Fruit fly (Drosophila melanogaster) whole organism, wandering third instar larva: Measurements from ENCODE around the gene Phf7.
"Not testable (repeated sequence)": the region's sequence is repeated elsewhere in the genome, so short reads cannot be mapped to it uniquely, and the experiment has no call there.

ENCODE experiments used
- Abd-B ChIP-seq: fragments of >200 bp; optimal IDR thresholded peaks from 2 replicates; lab custom pipeline; 2017; ENCODE audit warnings: missing biosample characterization, missing genetic modification characterization
- CG32264 ChIP-seq: fragments of 200-800 bp; sonication (Bioruptor generic); optimal IDR thresholded peaks from 2 replicates; lab custom pipeline; 2016; ENCODE audit warnings: missing biosample characterization, missing genetic modification characterization
- CG9705 ChIP-seq: fragments of 200-800 bp; sonication (Bioruptor generic); optimal IDR thresholded peaks from 2 replicates; lab custom pipeline; 2018; ENCODE audit warnings: missing biosample characterization, mild to moderate bottlenecking, missing genetic modification characterization
- CrebA ChIP-seq: fragments of 200-800 bp; sonication (Bioruptor generic); optimal IDR thresholded peaks from 2 replicates; lab custom pipeline; 2016; ENCODE audit warnings: missing biosample characterization, mild to moderate bottlenecking, missing genetic modification characterization, borderline replicate concordance
- Dfd ChIP-seq: fragments of >200 bp; optimal IDR thresholded peaks from 2 replicates; lab custom pipeline; 2017; ENCODE audit warnings: missing biosample characterization, missing genetic modification characterization
- Dif ChIP-seq: fragments of 200-275, 200-300 bp; sonication (Bioruptor generic); optimal IDR thresholded peaks from 2 replicates; lab custom pipeline; 2018; ENCODE audit warnings: missing biosample characterization, missing genetic modification characterization; ENCODE audit not compliant: partially characterized antibody
- GATAd ChIP-seq: sonication (Bioruptor generic); optimal IDR thresholded peaks from 2 replicates; lab custom pipeline; 2016; ENCODE audit warnings: missing biosample characterization, missing genetic modification characterization
- HLH106 ChIP-seq: fragments of 200-800 bp; optimal IDR thresholded peaks from 3 replicates; lab custom pipeline; 2019; ENCODE audit warnings: missing biosample characterization, mild to moderate bottlenecking, missing genetic modification characterization, moderate library complexity
- Hnf4 ChIP-seq: fragments of 200-800 bp; sonication (Bioruptor generic); optimal IDR thresholded peaks from 2 replicates; lab custom pipeline; 2016; ENCODE audit warnings: missing biosample characterization, mild to moderate bottlenecking, missing genetic modification characterization
- Hr78 ChIP-seq: fragments of >200 bp; optimal IDR thresholded peaks from 2 replicates; lab custom pipeline; 2017; ENCODE audit warnings: missing biosample characterization, missing genetic modification characterization
- Hr83 ChIP-seq: fragments of 200-300 bp; sonication (Bioruptor generic); optimal IDR thresholded peaks from 2 replicates; lab custom pipeline; 2016; ENCODE audit warnings: missing biosample characterization, mild to moderate bottlenecking, missing genetic modification characterization, moderate library complexity; ENCODE audit not compliant: poor library complexity, severe bottlenecking
- Mio ChIP-seq: sonication (Bioruptor generic); optimal IDR thresholded peaks from 2 replicates; lab custom pipeline; 2016; ENCODE audit warnings: missing biosample characterization, missing genetic modification characterization
- Myc ChIP-seq: fragments of >200 bp; optimal IDR thresholded peaks from 2 replicates; lab custom pipeline; 2017
- Rel ChIP-seq, 2 experiments: fragments of 200-800 bp; sonication (Bioruptor generic) in 1 of 2; optimal IDR thresholded peaks; 2 replicates in 1 of 2; 3 replicates in 1 of 2; lab custom pipeline; 2016 to 2019; ENCODE audit warnings: mild to moderate bottlenecking in 2 of 2, missing biosample characterization in 2 of 2, missing genetic modification characterization in 2 of 2, moderate library complexity in 1 of 2
- Sp1 ChIP-seq: fragments of 200-800 bp; sonication (Bioruptor generic); optimal IDR thresholded peaks from 3 replicates; lab custom pipeline; 2019; ENCODE audit warnings: missing biosample characterization, mild to moderate bottlenecking, missing genetic modification characterization, moderate library complexity
- Vsx2 ChIP-seq: fragments of 200-300, 225-300 bp; sonication (Bioruptor generic); optimal IDR thresholded peaks from 2 replicates; lab custom pipeline; 2018; ENCODE audit warnings: missing biosample characterization, missing genetic modification characterization; ENCODE audit not compliant: partially characterized antibody
- br ChIP-seq: fragments of 200-800 bp; sonication (Bioruptor generic); optimal IDR thresholded peaks from 2 replicates; lab custom pipeline; 2016; ENCODE audit warnings: missing biosample characterization, missing genetic modification characterization
- brk ChIP-seq: fragments of 200-800 bp; sonication (Bioruptor generic); optimal IDR thresholded peaks from 2 replicates; lab custom pipeline; 2016; ENCODE audit warnings: missing biosample characterization, mild to moderate bottlenecking, missing genetic modification characterization
- dl ChIP-seq, 2 experiments: fragments of 175-275, 200-275 bp in 1 of 2; fragments of 200-275 bp in 1 of 2; sonication (Bioruptor generic); optimal IDR thresholded peaks; lab custom pipeline; 2018; ENCODE audit warnings: mild to moderate bottlenecking in 2 of 2, missing biosample characterization in 2 of 2, missing genetic modification characterization in 2 of 2, moderate library complexity in 2 of 2; ENCODE audit not compliant: partially characterized antibody in 2 of 2, insufficient read depth in 1 of 2
- dmrt93B ChIP-seq: fragments of 200-800 bp; sonication (Bioruptor generic); optimal IDR thresholded peaks from 2 replicates; lab custom pipeline; 2018; ENCODE audit warnings: missing biosample characterization, mild to moderate bottlenecking, missing genetic modification characterization
- dsf ChIP-seq: sonication (Bioruptor generic); optimal IDR thresholded peaks from 2 replicates; lab custom pipeline; 2016; ENCODE audit warnings: missing biosample characterization, missing genetic modification characterization, borderline replicate concordance
- ey ChIP-seq: fragments of 200-800 bp; sonication (Bioruptor generic); optimal IDR thresholded peaks from 2 replicates; lab custom pipeline; 2016; ENCODE audit warnings: missing biosample characterization, missing genetic modification characterization
- foxo ChIP-seq, 2 experiments: fragments of 200-800 bp; sonication (Bioruptor generic); optimal IDR thresholded peaks; 2 replicates in 1 of 2; 3 replicates in 1 of 2; lab custom pipeline; 2016 to 2017; ENCODE audit warnings: missing biosample characterization in 2 of 2, missing genetic modification characterization in 2 of 2
- fru ChIP-seq: fragments of 200-800 bp; sonication (Bioruptor generic); optimal IDR thresholded peaks from 3 replicates; lab custom pipeline; 2016; ENCODE audit warnings: missing biosample characterization, mild to moderate bottlenecking, missing genetic modification characterization
- h ChIP-seq: fragments of 200-800 bp; sonication (Bioruptor generic); optimal IDR thresholded peaks from 3 replicates; lab custom pipeline; 2016; ENCODE audit warnings: missing biosample characterization, mild to moderate bottlenecking, missing genetic modification characterization
- jim ChIP-seq: fragments of 175-275, 200-325 bp; sonication (Bioruptor generic); optimal IDR thresholded peaks from 2 replicates; lab custom pipeline; 2016; ENCODE audit warnings: missing biosample characterization, mild to moderate bottlenecking, missing genetic modification characterization
- lola ChIP-seq: fragments of >200 bp; optimal IDR thresholded peaks from 2 replicates; lab custom pipeline; 2017; ENCODE audit warnings: missing biosample characterization, missing genetic modification characterization
- pan ChIP-seq: fragments of >200 bp; optimal IDR thresholded peaks from 2 replicates; lab custom pipeline; 2017
- psq ChIP-seq: fragments of 200-800 bp; sonication (Bioruptor generic); optimal IDR thresholded peaks from 3 replicates; lab custom pipeline; 2017; ENCODE audit warnings: missing biosample characterization, mild to moderate bottlenecking, missing genetic modification characterization, moderate library complexity
- rgr ChIP-seq: fragments of 200-800 bp; sonication (Bioruptor generic); optimal IDR thresholded peaks from 3 replicates; lab custom pipeline; 2016; ENCODE audit warnings: missing biosample characterization, mild to moderate bottlenecking, missing genetic modification characterization
- sage ChIP-seq: fragments of 200-800 bp; sonication (Bioruptor generic); optimal IDR thresholded peaks from 2 replicates; lab custom pipeline; 2016; ENCODE audit warnings: missing biosample characterization, mild to moderate bottlenecking, missing genetic modification characterization
- sv ChIP-seq: fragments of 200-800 bp; sonication (Bioruptor generic); optimal IDR thresholded peaks from 3 replicates; lab custom pipeline; 2016; ENCODE audit warnings: missing biosample characterization, missing genetic modification characterization
- tai ChIP-seq: sonication (Bioruptor generic); optimal IDR thresholded peaks from 2 replicates; lab custom pipeline; 2016; ENCODE audit warnings: missing biosample characterization, missing genetic modification characterization
- woc ChIP-seq: sonication (Bioruptor generic); optimal IDR thresholded peaks from 2 replicates; lab custom pipeline; 2016; ENCODE audit warnings: missing biosample characterization, mild to moderate bottlenecking, missing genetic modification characterization

The Phf7 gene

dm6 chrX:20165773-20166412, at the start of gene Phf7:
TSS of gene Phf7 (minus strand) at chrX:20165830.
- TF ChIP-seq sage (GFP tag; lab: Kevin White, UChicago) (no peak), woc (GFP tag; lab: Kevin White, UChicago) (peak; percentile 50), Hnf4 (peak; percentile 23), tai (GFP tag; lab: Kevin White, UChicago) (no peak), Abd-B (GFP tag; lab: Kevin White, UChicago) (no peak), Mio (no peak), Dif (GFP tag; lab: Kevin White, UChicago) (no peak), jim (GFP tag; lab: Kevin White, UChicago) (no peak), br (GFP tag; lab: Kevin White, UChicago) (no peak), Rel (GFP tag; optimal IDR thresholded peaks at IDR 0.05; lab: Kevin White, UChicago) (no peak), Rel (tag; optimal IDR thresholded peaks at IDR 0.05; lab: Kevin White, UChicago) (peak; percentile 2)
- TF ChIP-seq, all 38 proteins: peak for 3

- not testable (repeated sequence) for TF ChIP-seq HLH106; Abd-B (GFP tag; lab: Kevin White, UChicago); psq (GFP tag; lab: Kevin White, UChicago)
Observed at dm6 chrX:20209503-20209902, 43.9 kb upstream of the Phf7 start, which contains the start of gene SdicB. TSS of gene SdicB (minus strand) at chrX:20209603.

- TF ChIP-seq sage, h, Hr78 (GFP tag; lab: Kevin White, UChicago): not testable (repeated sequence)
Observed at dm6 chrX:20201833-20202232, 36.2 kb upstream of the Phf7 start, which contains the start of gene SdicA. TSS of gene SdicA (minus strand) at chrX:20201933.

- TF ChIP-seq Vsx2 (GFP tag; lab: Kevin White, UChicago); CG32264 (GFP tag; lab: Kevin White, UChicago); CrebA: not testable (repeated sequence)
- TF ChIP-seq, all 38 proteins: peak for 0; not testable (repeated sequence) for 38
Observed at dm6 chrX:20194127-20194526, 28.5 kb upstream of the Phf7 start, which contains the start of gene Sdic3. TSS of gene Sdic3 (minus strand) at chrX:20194227.

dm6 chrX:20186387-20186786, 20.8 kb upstream of the Phf7 start, which contains the start of gene Sdic2:
TSS of gene Sdic2 (minus strand) at chrX:20186487.
- not testable (repeated sequence) for TF ChIP-seq fru, lola, dmrt93B (GFP tag; lab: Kevin White, UChicago)

- not testable (repeated sequence) for TF ChIP-seq sv (GFP tag; lab: Kevin White, UChicago); pan (lab: Kevin White, UChicago); dl (GFP tag; optimal IDR thresholded peaks at IDR 0.05; lab: Kevin White, UChicago; ENCODE audit: insufficient read depth in 1 of 2, partially characterized antibody in 2 of 2)
Observed at dm6 chrX:20178538-20178937, 12.9 kb upstream of the Phf7 start, which contains the start of gene Sdic1. TSS of gene Sdic1 (minus strand) at chrX:20178638.

dm6 chrX:20173464-20173995, 7.9 kb upstream of the Phf7 start, which contains the start of gene AnxB10:
TSS of gene AnxB10 (minus strand) at chrX:20173514.
- peak; percentile 93 for TF ChIP-seq ey
- TF ChIP-seq Abd-B (GFP tag; lab: Kevin White, UChicago), result no peak
- TF ChIP-seq pan (lab: Kevin White, UChicago), result no peak
- no peak for TF ChIP-seq brk (GFP tag; lab: Kevin White, UChicago)
- TF ChIP-seq HLH106, result peak; percentile 91
- peak; percentile 82 for TF ChIP-seq psq (GFP tag; lab: Kevin White, UChicago)
- no peak for TF ChIP-seq lola (GFP tag; lab: Kevin White, UChicago)
- TF ChIP-seq rgr (GFP tag; lab: Kevin White, UChicago), result peak; percentile 89
- peak; percentile 92 for TF ChIP-seq dmrt93B (GFP tag; lab: Kevin White, UChicago)
- no peak for TF ChIP-seq Hr83
- TF ChIP-seq jim (GFP tag; lab: Kevin White, UChicago), result no peak
- TF ChIP-seq CG9705 (GFP tag; lab: Kevin White, UChicago), result peak; percentile 85
- no peak for TF ChIP-seq CrebA
- peak; percentile 16 for TF ChIP-seq Rel (GFP tag; optimal IDR thresholded peaks at IDR 0.05; lab: Kevin White, UChicago)
- TF ChIP-seq Rel (tag; optimal IDR thresholded peaks at IDR 0.05; lab: Kevin White, UChicago), result peak; percentile 57
- TF ChIP-seq Hr78 (GFP tag; lab: Kevin White, UChicago), result no peak
- peak; percentile 6 for TF ChIP-seq GATAd (GFP tag; lab: Kevin White, UChicago)
- TF ChIP-seq foxo (GFP tag; optimal IDR thresholded peaks at IDR 0.05; lab: Kevin White, UChicago), result peak; percentile 46 to 91
- no peak for TF ChIP-seq Myc (lab: Kevin White, UChicago)
- peak; percentile 92 for TF ChIP-seq Sp1 (GFP tag; lab: Kevin White, UChicago)
- TF ChIP-seq Dfd (GFP tag; lab: Kevin White, UChicago), result no peak
- peak; percentile 15 for TF ChIP-seq dsf (GFP tag; lab: Kevin White, UChicago)
